Worm (Caenorhabditis elegans) whole organism, L1 larva: ENCODE results near the gene F16G10.1.
A peak's percentile ranks its signal among the peaks of the same experiment; 100 is the strongest.

Experiments
- C04F5.9 ChIP-seq: sonication (generic microtip); optimal IDR thresholded peaks from 2 replicates; lab custom pipeline; 2016; ENCODE audit warnings: missing genetic modification characterization, missing compliant biosample characterization
- C16A3.4 ChIP-seq: fragments of 150-350 bp; optimal IDR thresholded peaks from 2 replicates; lab custom pipeline; 2014; ENCODE audit warnings: missing biosample characterization, missing genetic modification characterization
- ama-1 ChIP-seq: fragments of 150-350 bp; optimal IDR thresholded peaks from 2 replicates; lab custom pipeline; 2014
- blmp-1 ChIP-seq: fragments of 150-350 bp; optimal IDR thresholded peaks from 2 replicates; lab custom pipeline; 2014; ENCODE audit warnings: missing biosample characterization, missing genetic modification characterization
- ceh-63 ChIP-seq: fragments of 200-800 bp; sonication (Bioruptor generic); optimal IDR thresholded peaks from 2 replicates; lab custom pipeline; 2018; ENCODE audit warnings: mild to moderate bottlenecking, missing genetic modification characterization, missing compliant biosample characterization
- ceh-82 ChIP-seq, 3 experiments: fragments of 150-350 bp in 1 of 3; sonication (generic microtip) in 2 of 3; optimal IDR thresholded peaks; 2 replicates each; lab custom pipeline; 2014 to 2017; ENCODE audit warnings: missing biosample characterization in 3 of 3, missing genetic modification characterization in 3 of 3
- ceh-90 ChIP-seq: sonication (generic microtip); optimal IDR thresholded peaks from 2 replicates; lab custom pipeline; 2016; ENCODE audit warnings: missing genetic modification characterization, missing compliant biosample characterization
- ces-1 ChIP-seq: fragments of 150-350 bp; optimal IDR thresholded peaks from 2 replicates; lab custom pipeline; 2014; ENCODE audit warnings: missing biosample characterization, missing genetic modification reagents, missing genetic modification characterization
- dsc-1 ChIP-seq: sonication (generic microtip); optimal IDR thresholded peaks from 2 replicates; lab custom pipeline; 2016; ENCODE audit warnings: mild to moderate bottlenecking, missing genetic modification characterization, missing compliant biosample characterization
- efl-3 ChIP-seq: fragments of 200-800 bp; sonication (Bioruptor generic); optimal IDR thresholded peaks from 2 replicates; lab custom pipeline; 2018; ENCODE audit warnings: mild to moderate bottlenecking, missing genetic modification characterization, missing compliant biosample characterization
- elt-2 ChIP-seq: sonication (generic microtip); optimal IDR thresholded peaks from 2 replicates; lab custom pipeline; 2016; ENCODE audit warnings: missing genetic modification characterization, mild to moderate bottlenecking, inconsistent platforms, missing compliant biosample characterization, missing genetic modification reagents
- ets-5 ChIP-seq: fragments of 200-800 bp; sonication (Bioruptor generic); IDR thresholded peaks from 2 replicates; pipeline ENCODE4 v1.3.6; 2022; ENCODE audit warnings: missing genetic modification characterization, missing compliant biosample characterization
- fkh-10 ChIP-seq: sonication (generic microtip); optimal IDR thresholded peaks from 2 replicates; lab custom pipeline; 2017; ENCODE audit warnings: missing biosample characterization, missing genetic modification reagents, missing genetic modification characterization
- fkh-8 ChIP-seq: sonication (generic microtip); optimal IDR thresholded peaks from 2 replicates; lab custom pipeline; 2016; ENCODE audit warnings: mild to moderate bottlenecking, missing genetic modification characterization, missing compliant biosample characterization
- grh-1 ChIP-seq: fragments of 200-800 bp; sonication (Bioruptor generic); IDR thresholded peaks from 2 replicates; pipeline ENCODE4 v1.3.6; 2022; ENCODE audit warnings: missing genetic modification reagents, missing genetic modification characterization, missing compliant biosample characterization
- hlh-17 ChIP-seq: fragments of 200-800 bp; sonication (Bioruptor generic); optimal IDR thresholded peaks from 2 replicates; lab custom pipeline; 2018; ENCODE audit warnings: missing genetic modification characterization, mild to moderate bottlenecking, missing compliant biosample characterization, moderate library complexity, borderline replicate concordance
- hlh-4 ChIP-seq: sonication (generic microtip); optimal IDR thresholded peaks from 2 replicates; lab custom pipeline; 2016; ENCODE audit warnings: mild to moderate bottlenecking, missing genetic modification characterization, missing compliant biosample characterization
- hpl-2 ChIP-seq: fragments of 150-350 bp; optimal IDR thresholded peaks from 2 replicates; lab custom pipeline; 2014; ENCODE audit warnings: missing biosample characterization, missing genetic modification reagents, missing genetic modification characterization
- lin-13 ChIP-seq: fragments of 150-350 bp; optimal IDR thresholded peaks from 2 replicates; lab custom pipeline; 2014; ENCODE audit warnings: missing biosample characterization, missing genetic modification reagents, missing genetic modification characterization
- lin-35 ChIP-seq, 2 experiments: fragments of 150-350 bp; optimal IDR thresholded peaks; 2 replicates each; lab custom pipeline; 2014; ENCODE audit warnings: missing biosample characterization in 2 of 2, missing genetic modification characterization in 2 of 2, missing genetic modification reagents in 2 of 2
- lir-3 ChIP-seq: sonication (generic microtip); optimal IDR thresholded peaks from 2 replicates; lab custom pipeline; 2016; ENCODE audit warnings: mild to moderate bottlenecking, missing genetic modification characterization, moderate library complexity, missing compliant biosample characterization; ENCODE audit not compliant: poor library complexity
- lsy-2 ChIP-seq, 2 experiments: fragments of 150-350 bp; optimal IDR thresholded peaks; 2 replicates each; lab custom pipeline; 2014; ENCODE audit warnings: missing biosample characterization in 2 of 2, missing genetic modification characterization in 2 of 2
- mdl-1 ChIP-seq, 2 experiments: fragments of 150-350 bp; optimal IDR thresholded peaks; 2 replicates each; lab custom pipeline; 2014 to 2017; ENCODE audit warnings: missing biosample characterization in 2 of 2, missing genetic modification characterization in 2 of 2, inconsistent platforms in 1 of 2
- nhr-11 ChIP-seq: fragments of 150-350 bp; optimal IDR thresholded peaks from 2 replicates; lab custom pipeline; 2014; ENCODE audit warnings: missing biosample characterization, missing genetic modification characterization
- nhr-19 ChIP-seq: fragments of 200-800 bp; sonication (Bioruptor generic); conservative IDR thresholded peaks from 2 replicates; pipeline ENCODE4 v1.3.6; 2022; ENCODE audit warnings: missing genetic modification characterization, missing compliant biosample characterization
- nhr-20 ChIP-seq: sonication (generic microtip); optimal IDR thresholded peaks from 2 replicates; lab custom pipeline; 2016; ENCODE audit warnings: mild to moderate bottlenecking, missing genetic modification characterization, missing compliant biosample characterization
- nhr-47 ChIP-seq: sonication (generic microtip); optimal IDR thresholded peaks from 2 replicates; lab custom pipeline; 2016; ENCODE audit warnings: mild to moderate bottlenecking, missing genetic modification characterization, moderate library complexity, missing compliant biosample characterization
- nhr-71 ChIP-seq: sonication (generic microtip); optimal IDR thresholded peaks from 2 replicates; lab custom pipeline; 2016; ENCODE audit warnings: mild to moderate bottlenecking, missing genetic modification characterization, moderate library complexity, missing compliant biosample characterization
- nhr-77 ChIP-seq: fragments of 150-350 bp; optimal IDR thresholded peaks from 2 replicates; lab custom pipeline; 2014; ENCODE audit warnings: missing biosample characterization, missing genetic modification characterization
- pqm-1 ChIP-seq: sonication (generic microtip); optimal IDR thresholded peaks from 3 replicates; lab custom pipeline; 2017; ENCODE audit warnings: missing biosample characterization, missing genetic modification characterization
- skn-1 ChIP-seq: fragments of 150-350 bp; optimal IDR thresholded peaks from 2 replicates; lab custom pipeline; 2014; ENCODE audit warnings: missing biosample characterization, missing genetic modification characterization
- snpc-4 ChIP-seq: fragments of 150-350 bp; optimal IDR thresholded peaks from 2 replicates; lab custom pipeline; 2014; ENCODE audit warnings: missing biosample characterization, missing genetic modification characterization
- swsn-7 ChIP-seq: sonication (generic microtip); optimal IDR thresholded peaks from 2 replicates; lab custom pipeline; 2016; ENCODE audit warnings: missing genetic modification characterization, missing compliant biosample characterization
- tbx-2 ChIP-seq: sonication (generic microtip); optimal IDR thresholded peaks from 2 replicates; lab custom pipeline; 2016; ENCODE audit warnings: missing genetic modification characterization, missing compliant biosample characterization
- unc-130 ChIP-seq: fragments of 150-350 bp; optimal IDR thresholded peaks from 2 replicates; lab custom pipeline; 2017; ENCODE audit warnings: missing biosample characterization, missing genetic modification characterization, inconsistent platforms
- xbp-1 ChIP-seq: sonication (generic microtip); optimal IDR thresholded peaks from 2 replicates; lab custom pipeline; 2016; ENCODE audit warnings: missing genetic modification characterization, missing compliant biosample characterization
- zag-1 ChIP-seq: fragments of 150-350 bp; optimal IDR thresholded peaks from 2 replicates; lab custom pipeline; 2014; ENCODE audit warnings: missing biosample characterization, missing genetic modification characterization
- ztf-4 ChIP-seq: fragments of 150-350 bp; optimal IDR thresholded peaks from 2 replicates; lab custom pipeline; 2014; ENCODE audit warnings: missing biosample characterization, missing genetic modification characterization

The F16G10.1 gene

ce11 chrII:2417889-2418288 lies 13.8 kb downstream of the F16G10.1 start, which contains the start of the genes F42G2.5 and F42G2.7:
Gene F42G2.5 (minus strand): TSS chrII:2417989.
Gene F42G2.7 (plus strand): TSS chrII:2418158.
- TF ChIP-seq nhr-19 (no peak), ces-1 (GFP tag; lab: Kevin White, UChicago) (no peak), lin-13 (GFP tag; lab: Kevin White, UChicago) (no peak), nhr-11 (no peak), tbx-2 (tag; lab: Kevin White, UChicago) (no peak), nhr-20 (tag; lab: Kevin White, UChicago) (no peak), unc-130 (tag; lab: Kevin White, UChicago) (no peak), skn-1 (no peak), efl-3 (GFP tag; lab: Kevin White, UChicago) (no peak), mdl-1 (tag; optimal IDR thresholded peaks at IDR 0.05; lab: Kevin White, UChicago) (no peak), snpc-4 (tag; lab: Kevin White, UChicago) (no peak), nhr-71 (tag; lab: Kevin White, UChicago) (no peak), blmp-1 (tag; lab: Kevin White, UChicago) (no peak), nhr-77 (tag; lab: Kevin White, UChicago) (no peak), ztf-4 (tag; lab: Kevin White, UChicago) (no peak), lin-35 (GFP tag; optimal IDR thresholded peaks at IDR 0.05; lab: Kevin White, UChicago) (no peak), hpl-2 (GFP tag; lab: Kevin White, UChicago) (no peak), ets-5 (GFP tag; lab: Robert Waterston, UW) (no peak), C16A3.4 (tag; lab: Kevin White, UChicago) (no peak), lir-3 (tag; lab: Kevin White, UChicago) (no peak)

DNA sequence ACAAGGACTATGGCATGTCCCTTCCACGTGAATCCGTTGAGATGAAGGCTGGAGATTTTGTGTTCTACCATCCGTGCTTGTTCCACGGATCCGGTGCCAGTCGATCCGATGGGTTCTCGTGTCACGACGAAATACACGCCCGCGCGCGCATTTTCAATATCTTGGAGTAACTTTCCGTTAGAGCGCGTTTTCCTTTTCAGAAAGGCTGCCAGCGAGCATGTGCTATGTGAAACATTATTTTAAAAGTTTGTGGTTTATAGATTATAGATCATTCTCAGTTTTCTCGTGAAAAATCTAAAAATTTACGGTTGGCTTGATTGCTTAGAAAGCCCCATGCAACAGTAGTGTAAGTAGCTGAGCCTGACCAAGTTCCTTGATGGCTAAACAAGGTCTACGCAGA lies 14.8 kb downstream of the F16G10.1 start, which contains the start of gene fbxc-20:
Gene fbxc-20, plus strand, starts transcription at position 301 of the 400 bp plus-strand sequence.
- TF ChIP-seq lsy-2 (tag; optimal IDR thresholded peaks at IDR 0.05; lab: Kevin White, UChicago) = no peak
- TF ChIP-seq hlh-17 (GFP tag; lab: Kevin White, UChicago) = no peak
- TF ChIP-seq dsc-1 = no peak
- TF ChIP-seq ceh-63 (GFP tag; lab: Kevin White, UChicago) = no peak
- TF ChIP-seq fkh-8 (tag; lab: Kevin White, UChicago) = no peak
- TF ChIP-seq pqm-1 (tag; lab: Kevin White, UChicago) = no peak
- TF ChIP-seq swsn-7 = no peak
- TF ChIP-seq ama-1 (lab: Kevin White, UChicago) = no peak
- no peak for TF ChIP-seq C04F5.9
- no peak for TF ChIP-seq nhr-47
- TF ChIP-seq xbp-1 (tag; lab: Kevin White, UChicago) = no peak
- TF ChIP-seq ceh-90 (tag; lab: Kevin White, UChicago) = no peak
- no peak for TF ChIP-seq nhr-20 (tag; lab: Kevin White, UChicago)
- TF ChIP-seq fkh-10 (GFP tag; lab: Kevin White, UChicago) = no peak
- TF ChIP-seq, all 84 proteins: peak for 0

- TF ChIP-seq dsc-1 (no peak), hlh-17 (GFP tag; lab: Kevin White, UChicago) (no peak), grh-1 (GFP tag; lab: Robert Waterston, UW) (no peak), lin-13 (GFP tag; lab: Kevin White, UChicago) (no peak), ceh-82 (tag; optimal IDR thresholded peaks at IDR 0.05; lab: Kevin White, UChicago) (no peak), hpl-2 (GFP tag; lab: Kevin White, UChicago) (peak; percentile 9), elt-2 (peak; percentile 42), fkh-10 (GFP tag; lab: Kevin White, UChicago) (no peak), zag-1 (tag; lab: Kevin White, UChicago) (no peak), hlh-4 (no peak)
Observed at ce11 chrII:2420685-2421084, 16.6 kb downstream of the F16G10.1 start.
